Fruit fly (Drosophila melanogaster) whole organism, embryonic: ENCODE measurements around the gene jim.

Experiments
- Abd-B ChIP-seq: fragments of 200-800 bp; sonication (Bioruptor generic); optimal IDR thresholded peaks from 2 replicates; lab custom pipeline; 2018; ENCODE audit warnings: missing biosample characterization, mild to moderate bottlenecking, missing genetic modification characterization, moderate library complexity
- B-H1 ChIP-seq: fragments of 200-800 bp; sonication (Bioruptor generic); IDR thresholded peaks from 3 replicates; pipeline ENCODE4 v1.3.6; 2022; ENCODE audit warnings: missing biosample characterization, missing genetic modification characterization
- CG10147 ChIP-seq: fragments of 200-800 bp; sonication (Bioruptor generic); optimal IDR thresholded peaks from 2 replicates; lab custom pipeline; 2019; ENCODE audit warnings: missing biosample characterization, mild to moderate bottlenecking, missing genetic modification characterization, moderate library complexity
- CG1024 ChIP-seq: fragments of 200-800 bp; sonication (Bioruptor generic); IDR thresholded peaks from 2 replicates; pipeline ENCODE4 v1.3.6; 2022; ENCODE audit warnings: missing biosample characterization, missing genetic modification characterization
- CG11504 ChIP-seq: fragments of 200-800 bp; sonication (Bioruptor generic); optimal IDR thresholded peaks from 3 replicates; lab custom pipeline; 2019; ENCODE audit warnings: missing biosample characterization, mild to moderate bottlenecking, missing genetic modification characterization, moderate library complexity
- CG11723 ChIP-seq: fragments of 200-800 bp; sonication (Bioruptor generic); optimal IDR thresholded peaks from 2 replicates; lab custom pipeline; 2017; ENCODE audit warnings: missing biosample characterization, mild to moderate bottlenecking, missing genetic modification characterization
- CG1233 ChIP-seq: fragments of 200-800 bp; sonication (Bioruptor generic); optimal IDR thresholded peaks from 4 replicates; lab custom pipeline; 2018; ENCODE audit warnings: missing biosample characterization, mild to moderate bottlenecking, missing genetic modification characterization
- CG15479 ChIP-seq: fragments of 200-800 bp; sonication (Bioruptor generic); optimal IDR thresholded peaks from 3 replicates; lab custom pipeline; 2019; ENCODE audit warnings: missing biosample characterization, mild to moderate bottlenecking, missing genetic modification characterization, moderate library complexity
- CG2129 ChIP-seq: fragments of 200-800 bp; sonication (Bioruptor generic); IDR thresholded peaks from 2 replicates; pipeline ENCODE4 v1.3.6; 2022; ENCODE audit warnings: missing biosample characterization, missing genetic modification characterization; ENCODE audit not compliant: partially characterized antibody
- CG30431 ChIP-seq: fragments of 200-800 bp; sonication (Bioruptor generic); optimal IDR thresholded peaks from 2 replicates; lab custom pipeline; 2017; ENCODE audit warnings: missing biosample characterization, missing genetic modification characterization
- CG3065 ChIP-seq: fragments of 200-800 bp; sonication (Bioruptor generic); optimal IDR thresholded peaks from 2 replicates; lab custom pipeline; 2016; ENCODE audit warnings: missing biosample characterization, missing genetic modification characterization
- CG31224 ChIP-seq: fragments of 200-800 bp; sonication (Bioruptor generic); IDR thresholded peaks from 2 replicates; pipeline ENCODE4 v1.3.6; 2022; ENCODE audit warnings: missing biosample characterization, missing genetic modification characterization
- CG31388 ChIP-seq: fragments of 200-800 bp; sonication (Bioruptor generic); optimal IDR thresholded peaks from 2 replicates; lab custom pipeline; 2016; ENCODE audit warnings: missing biosample characterization, missing genetic modification characterization
- CG34224 ChIP-seq: fragments of 200-800 bp; sonication (Bioruptor generic); IDR thresholded peaks from 3 replicates; pipeline ENCODE4 v1.3.6; 2022; ENCODE audit warnings: missing biosample characterization, missing genetic modification characterization; ENCODE audit not compliant: partially characterized antibody
- CG4820 ChIP-seq: fragments of 200-800 bp; sonication (Bioruptor generic); optimal IDR thresholded peaks from 3 replicates; lab custom pipeline; 2016; ENCODE audit warnings: missing biosample characterization, missing genetic modification characterization
- CG4854 ChIP-seq: fragments of 200-800 bp; sonication (Bioruptor generic); optimal IDR thresholded peaks from 2 replicates; lab custom pipeline; 2016; ENCODE audit warnings: missing biosample characterization, missing genetic modification characterization, inconsistent platforms
- CG6654 ChIP-seq: fragments of 200-800 bp; sonication (Bioruptor generic); optimal IDR thresholded peaks from 2 replicates; lab custom pipeline; 2017; ENCODE audit warnings: missing biosample characterization, mild to moderate bottlenecking, missing genetic modification characterization
- CG7786 ChIP-seq: fragments of 200-800 bp; sonication (Bioruptor generic); optimal IDR thresholded peaks from 2 replicates; lab custom pipeline; 2016; ENCODE audit warnings: missing biosample characterization, missing genetic modification characterization
- CG7987 ChIP-seq: fragments of 200-800 bp; sonication (Bioruptor generic); optimal IDR thresholded peaks from 2 replicates; lab custom pipeline; 2018; ENCODE audit warnings: missing biosample characterization, mild to moderate bottlenecking, missing genetic modification characterization, moderate library complexity
- CG9215 ChIP-seq: fragments of 200-800 bp; sonication (Bioruptor generic); IDR thresholded peaks from 2 replicates; pipeline ENCODE4 v1.3.6; 2022; ENCODE audit warnings: missing biosample characterization, missing genetic modification characterization
- CG9876 ChIP-seq: fragments of 200-800 bp; sonication (Bioruptor generic); optimal IDR thresholded peaks from 2 replicates; lab custom pipeline; 2016; ENCODE audit warnings: missing biosample characterization, missing genetic modification characterization
- CG9932 ChIP-seq: fragments of 200-800 bp; sonication (Bioruptor generic); IDR thresholded peaks from 2 replicates; pipeline ENCODE4 v1.3.6; 2022; ENCODE audit warnings: missing biosample characterization, missing genetic modification characterization
- CkIIα-i1 ChIP-seq: fragments of 200-800 bp; sonication (Bioruptor generic); IDR thresholded peaks from 2 replicates; pipeline ENCODE4 v1.3.6; 2022; ENCODE audit warnings: missing biosample characterization, missing genetic modification characterization
- Dfd ChIP-seq, 2 experiments: fragments of >200 bp; optimal IDR thresholded peaks; 2 replicates each; lab custom pipeline; 2017; ENCODE audit warnings: missing biosample characterization in 2 of 2, missing genetic modification characterization in 2 of 2
- Doc2 ChIP-seq: fragments of 200-800 bp; sonication (Bioruptor generic); IDR thresholded peaks from 2 replicates; pipeline ENCODE4 v1.3.6; 2022; ENCODE audit warnings: missing biosample characterization, missing genetic modification characterization
- Gug ChIP-seq: fragments of 200-800 bp; sonication (Bioruptor generic); IDR thresholded peaks from 4 replicates; pipeline ENCODE4 v1.3.6; 2022; ENCODE audit warnings: missing biosample characterization, missing genetic modification characterization
- Med ChIP-seq: fragments of 200-800 bp; sonication (Bioruptor generic); peaks from one replicate; lab custom pipeline; 2016; ENCODE audit warnings: missing biosample characterization, missing genetic modification characterization, mild to moderate bottlenecking, inconsistent platforms, moderate library complexity
- NC2α ChIP-seq: fragments of 200-800 bp; sonication (Bioruptor generic); optimal IDR thresholded peaks from 2 replicates; lab custom pipeline; 2016; ENCODE audit warnings: missing biosample characterization, missing genetic modification characterization
- Neu2 ChIP-seq: fragments of 200-800 bp; sonication (Bioruptor generic); optimal IDR thresholded peaks from 3 replicates; lab custom pipeline; 2016; ENCODE audit warnings: missing biosample characterization, missing genetic modification characterization, borderline replicate concordance
- PHDP ChIP-seq: fragments of 200-800 bp; sonication (Bioruptor generic); optimal IDR thresholded peaks from 3 replicates; lab custom pipeline; 2018; ENCODE audit warnings: missing biosample characterization, mild to moderate bottlenecking, missing genetic modification characterization, moderate library complexity
- Poxn ChIP-seq: fragments of 200-800 bp; sonication (Bioruptor generic); IDR thresholded peaks from 2 replicates; pipeline ENCODE4 v1.3.6; 2022; ENCODE audit warnings: missing biosample characterization, missing genetic modification characterization
- Sox100B ChIP-seq: fragments of 200-800 bp; sonication (Bioruptor generic); optimal IDR thresholded peaks from 3 replicates; lab custom pipeline; 2018; ENCODE audit warnings: missing biosample characterization, mild to moderate bottlenecking, missing genetic modification characterization
- YL-1 ChIP-seq: fragments of 200-800 bp; sonication (Bioruptor generic); optimal IDR thresholded peaks from 3 replicates; lab custom pipeline; 2017; ENCODE audit warnings: missing biosample characterization, mild to moderate bottlenecking, missing genetic modification characterization
- ash1 ChIP-seq: fragments of 200-800 bp; sonication (Bioruptor generic); optimal IDR thresholded peaks from 2 replicates; lab custom pipeline; 2018; ENCODE audit warnings: missing biosample characterization, mild to moderate bottlenecking, missing genetic modification characterization
- ci ChIP-seq: fragments of 200-800 bp; sonication (Bioruptor generic); IDR thresholded peaks from 3 replicates; pipeline ENCODE4 v1.3.6; 2022; ENCODE audit warnings: missing biosample characterization, missing genetic modification characterization
- crp ChIP-seq, 2 experiments: fragments of 200-800 bp; sonication (Bioruptor generic); optimal IDR thresholded peaks; 2 replicates in 1 of 2; 3 replicates in 1 of 2; lab custom pipeline; 2017; ENCODE audit warnings: missing biosample characterization in 2 of 2, missing genetic modification characterization in 2 of 2, mild to moderate bottlenecking in 1 of 2, moderate library complexity in 1 of 2
- dimm ChIP-seq: fragments of 200-800 bp; sonication (Bioruptor generic); IDR thresholded peaks from 2 replicates; pipeline ENCODE4 v1.3.6; 2022; ENCODE audit warnings: missing biosample characterization, missing genetic modification characterization
- eve ChIP-seq, 2 experiments: fragments of >200 bp; optimal IDR thresholded peaks; 2 replicates each; lab custom pipeline; 2017; ENCODE audit warnings: missing biosample characterization in 2 of 2, missing genetic modification characterization in 2 of 2
- ftz-f1 ChIP-seq: fragments of 200-800 bp; sonication (Bioruptor generic); optimal IDR thresholded peaks from 2 replicates; lab custom pipeline; 2016; ENCODE audit warnings: missing biosample characterization, missing genetic modification characterization
- gce ChIP-seq: fragments of 200-800 bp; sonication (Bioruptor generic); IDR thresholded peaks from 3 replicates; pipeline ENCODE4 v1.3.6; 2022; ENCODE audit warnings: missing biosample characterization, missing genetic modification characterization
- grn ChIP-seq: fragments of 200-800 bp; sonication (Bioruptor generic); optimal IDR thresholded peaks from 3 replicates; lab custom pipeline; 2017; ENCODE audit warnings: missing biosample characterization, missing genetic modification characterization
- lbe ChIP-seq: fragments of 200-800 bp; sonication (Bioruptor generic); optimal IDR thresholded peaks from 2 replicates; lab custom pipeline; 2016; ENCODE audit warnings: missing biosample characterization, mild to moderate bottlenecking, missing genetic modification characterization
- mld ChIP-seq: fragments of 200-800 bp; sonication (Bioruptor generic); IDR thresholded peaks from 3 replicates; pipeline ENCODE4 v1.3.6; 2022; ENCODE audit warnings: missing biosample characterization, missing genetic modification characterization; ENCODE audit not compliant: partially characterized antibody
- pfk ChIP-seq: fragments of 200-800 bp; sonication (Bioruptor generic); optimal IDR thresholded peaks from 2 replicates; lab custom pipeline; 2018; ENCODE audit warnings: missing biosample characterization, mild to moderate bottlenecking, missing genetic modification characterization, moderate library complexity
- salm ChIP-seq: fragments of 200-800 bp; sonication (Bioruptor generic); optimal IDR thresholded peaks from 2 replicates; lab custom pipeline; 2018; ENCODE audit warnings: missing biosample characterization, mild to moderate bottlenecking, missing genetic modification characterization
- sd ChIP-seq: fragments of 200-800 bp; sonication (Bioruptor generic); optimal IDR thresholded peaks from 3 replicates; lab custom pipeline; 2018; ENCODE audit warnings: missing biosample characterization, mild to moderate bottlenecking, missing genetic modification characterization, moderate library complexity
- so ChIP-seq: fragments of 200-800 bp; sonication (Bioruptor generic); IDR thresholded peaks from 3 replicates; pipeline ENCODE4 v1.3.6; 2022; ENCODE audit warnings: missing biosample characterization, missing genetic modification characterization
- sob ChIP-seq: fragments of 200-800 bp; sonication (Bioruptor generic); IDR thresholded peaks from 2 replicates; pipeline ENCODE4 v1.3.6; 2022; ENCODE audit warnings: missing biosample characterization, missing genetic modification characterization
- sug ChIP-seq: fragments of 200-800 bp; optimal IDR thresholded peaks from 2 replicates; lab custom pipeline; 2019; ENCODE audit warnings: missing biosample characterization, mild to moderate bottlenecking, missing genetic modification characterization, moderate library complexity
- toy ChIP-seq: fragments of 200-800 bp; sonication (Bioruptor generic); IDR thresholded peaks from 2 replicates; pipeline ENCODE4 v1.3.6; 2022; ENCODE audit warnings: missing biosample characterization, missing genetic modification characterization
- wek ChIP-seq: fragments of 200-800 bp; sonication (Bioruptor generic); optimal IDR thresholded peaks from 3 replicates; lab custom pipeline; 2018; ENCODE audit warnings: missing biosample characterization, mild to moderate bottlenecking, missing genetic modification characterization, moderate library complexity

The jim gene

DNA sequence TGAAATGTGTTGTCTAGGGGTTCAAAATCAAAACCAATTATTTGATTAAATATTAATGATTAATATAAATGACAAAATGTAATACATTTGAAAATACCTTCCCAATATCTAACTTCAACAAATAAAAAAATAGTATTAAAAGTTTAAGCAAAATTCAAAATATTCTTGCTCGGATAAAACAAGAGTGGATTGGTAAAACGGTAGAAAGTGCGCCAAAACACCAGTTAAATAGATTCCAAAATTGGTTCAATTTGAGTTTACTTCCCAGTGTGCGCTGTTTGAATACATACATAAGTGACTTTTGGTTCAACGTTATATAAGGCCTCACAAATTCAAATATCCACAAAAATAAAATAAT lies 30.0 kb upstream of the jim start (continued):
- TF ChIP-seq CG3065 (GFP tag; lab: Kevin White, UChicago) (peak; percentile 2), Med (GFP tag; lab: Kevin White, UChicago) (peak; percentile 56), dimm (GFP tag; lab: Robert Waterston, UW) (no peak), Gug (GFP tag; lab: Robert Waterston, UW) (peak; percentile 24; the same call in 1 of the 4 replicates), ftz-f1 (GFP tag; lab: Kevin White, UChicago) (no peak), CG1024 (GFP tag; lab: Robert Waterston, UW) (no peak), wek (GFP tag; lab: Kevin White, UChicago) (no peak), PHDP (tag; lab: Kevin White, UChicago) (peak; percentile 79), toy (GFP tag; lab: Robert Waterston, UW) (no peak), CG34224 (no peak), YL-1 (GFP tag; lab: Kevin White, UChicago) (no peak), ash1 (GFP tag; lab: Kevin White, UChicago) (no peak), ci (GFP tag; lab: Robert Waterston, UW) (no peak; the same call in 1 of the 3 replicates), CG1233 (GFP tag; lab: Kevin White, UChicago) (peak; percentile 23), so (0 out of 3 replicates have a peak, but pooled peaks have one; percentile 41), CG31388 (no peak), CG4820 (peak; percentile 50), Sox100B (GFP tag; lab: Kevin White, UChicago) (peak; percentile 78), crp (GFP tag; optimal IDR thresholded peaks at IDR 0.05; lab: Kevin White, UChicago) (no peak), sug (tag; lab: Kevin White, UChicago) (peak; percentile 34), mld (GFP tag; lab: Robert Waterston, UW) (no peak), CG2129 (GFP tag; lab: Robert Waterston, UW) (no peak), CG11723 (GFP tag; lab: Kevin White, UChicago) (peak; percentile 45), sob (GFP tag; lab: Robert Waterston, UW) (peak; percentile 34; the same call in 1 of the 2 replicates), Dfd (GFP tag; optimal IDR thresholded peaks at IDR 0.05; lab: Kevin White, UChicago) (no peak), salm (tag; lab: Kevin White, UChicago) (peak; percentile 70), grn (GFP tag; lab: Kevin White, UChicago) (no peak), CG9215 (GFP tag; lab: Robert Waterston, UW) (peak; percentile 42; the same call in 1 of the 2 replicates), CkIIα-i1 (no peak), gce (0 out of 3 replicates have a peak, but pooled peaks have one; percentile 15), lbe (peak; percentile 79), CG11504 (tag; lab: Kevin White, UChicago) (peak; percentile 85), CG10147 (GFP tag; lab: Kevin White, UChicago) (peak; percentile 62), CG4854 (GFP tag; lab: Kevin White, UChicago) (peak; percentile 21), Abd-B (peak; percentile 47), B-H1 (no peak; the same call in 2 of the 3 replicates), CG9876 (GFP tag; lab: Kevin White, UChicago) (no peak), pfk (GFP tag; lab: Kevin White, UChicago) (no peak), CG30431 (no peak), CG9932 (GFP tag; lab: Robert Waterston, UW) (peak; percentile 70), Doc2 (GFP tag; lab: Robert Waterston, UW) (no peak), sd (peak; percentile 56), Poxn (GFP tag; lab: Robert Waterston, UW) (no peak), CG31224 (peak; percentile 27; the same call in 1 of the 2 replicates), CG7987 (GFP tag; lab: Kevin White, UChicago) (no peak), eve (GFP tag; optimal IDR thresholded peaks at IDR 0.05; lab: Kevin White, UChicago) (no peak), CG15479 (GFP tag; lab: Kevin White, UChicago) (no peak), NC2α (GFP tag; lab: Kevin White, UChicago) (peak; percentile 2), CG7786 (GFP tag; lab: Kevin White, UChicago) (no peak), Neu2 (GFP tag; lab: Kevin White, UChicago) (no peak), CG6654 (GFP tag; lab: Kevin White, UChicago) (no peak)
